Fruit fly (Drosophila melanogaster) Kc167 (cell line): ENCODE results near the gene CG1116.

ENCODE experiments used
- Sin3A ChIP-seq: fragments of >200 bp; optimal IDR thresholded peaks from 2 replicates; lab custom pipeline; 2018; ENCODE audit warnings: missing external identifiers
- h ChIP-seq: fragments of >200 bp; optimal IDR thresholded peaks from 3 replicates; lab custom pipeline; 2018; ENCODE audit warnings: missing external identifiers
- insv ChIP-seq: fragments of >200 bp; optimal IDR thresholded peaks from 3 replicates; lab custom pipeline; 2018; ENCODE audit warnings: missing external identifiers
- psq ChIP-seq: fragments of >200 bp; optimal IDR thresholded peaks from 2 replicates; lab custom pipeline; 2017; ENCODE audit warnings: missing external identifiers

- TF ChIP-seq psq (lab: Kevin White, UChicago) (no peak), h (no peak), insv (lab: Kevin White, UChicago) (no peak), Sin3A (no peak)
Observed at dm6 chr3R:5212759-5213053, 6.8 kb upstream of the CG1116 start.
